Worm (Caenorhabditis elegans) whole organism, young adult: ENCODE results near the gene phat-3.

Experiments used
- F39B2.1 ChIP-seq: fragments of 200-800 bp; sonication (Bioruptor generic); IDR thresholded peaks from 2 replicates; pipeline ENCODE4 v1.3.6; 2022; ENCODE audit warnings: missing genetic modification reagents, missing genetic modification characterization, missing compliant biosample characterization
- ceh-79 ChIP-seq: sonication (generic microtip); optimal IDR thresholded peaks from 2 replicates; lab custom pipeline; 2017; ENCODE audit warnings: mild to moderate bottlenecking, missing genetic modification characterization, missing compliant biosample characterization

ce11 chrV:4029627-4030026 is 14.1 kb upstream of the phat-3 start:
- no peak for TF ChIP-seq F39B2.1 (GFP tag; lab: Robert Waterston, UW)
- TF ChIP-seq ceh-79 (tag; lab: Kevin White, UChicago), result no peak
